Worm (Caenorhabditis elegans): Measurements from ENCODE around the gene CD4.11.

The CD4.11 gene

ce11 chrV:5571691-5572090 is 13.2 kb upstream of the CD4.11 start:
- TF ChIP-seq ztf-29 (GFP tag; IDR thresholded peaks at IDR 0.05) (no peak), ztf-23 (GFP tag; IDR thresholded peaks at IDR 0.05) (no peak), klf-2 (GFP tag; conservative IDR thresholded peaks at IDR 0.05) (no peak), T22C8.4 (GFP tag; IDR thresholded peaks at IDR 0.05) (no peak), cog-1 (tag; optimal IDR thresholded peaks at IDR 0.05) (no peak), med-1 (GFP tag; optimal IDR thresholded peaks at IDR 0.05; ENCODE audit: insufficient read depth) (no peak), ref-1 (GFP tag; conservative IDR thresholded peaks at IDR 0.05) (no peak), flt-1 (GFP tag; IDR thresholded peaks at IDR 0.05) (no peak), tab-1 (GFP tag; IDR thresholded peaks at IDR 0.05) (no peak)

DNA sequence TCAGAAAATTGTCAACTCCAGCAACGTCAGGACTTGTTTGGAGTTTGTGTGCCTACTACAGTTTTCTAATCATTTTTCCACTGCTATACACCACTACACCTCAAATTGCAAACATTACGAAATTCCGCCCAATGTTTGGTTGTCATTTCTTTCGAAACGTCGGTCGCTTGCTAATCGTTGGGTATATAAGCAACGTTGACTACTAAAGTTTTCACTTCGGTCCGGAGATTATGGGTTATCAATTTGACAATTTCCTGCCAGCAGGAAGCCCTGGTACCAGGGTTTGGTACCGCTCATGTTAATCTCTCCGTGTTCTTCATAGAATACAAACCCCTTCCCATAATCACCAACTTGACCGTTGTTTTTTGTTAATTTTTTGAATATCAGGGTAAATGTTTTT is 8.9 kb upstream of the CD4.11 start:
- TF ChIP-seq ref-1 (GFP tag; conservative IDR thresholded peaks at IDR 0.05) (no peak), tab-1 (GFP tag; IDR thresholded peaks at IDR 0.05) (no peak), flt-1 (GFP tag; IDR thresholded peaks at IDR 0.05) (no peak), T22C8.4 (GFP tag; IDR thresholded peaks at IDR 0.05) (no peak), ztf-23 (GFP tag; IDR thresholded peaks at IDR 0.05) (no peak), klf-2 (GFP tag; conservative IDR thresholded peaks at IDR 0.05) (no peak)

DNA sequence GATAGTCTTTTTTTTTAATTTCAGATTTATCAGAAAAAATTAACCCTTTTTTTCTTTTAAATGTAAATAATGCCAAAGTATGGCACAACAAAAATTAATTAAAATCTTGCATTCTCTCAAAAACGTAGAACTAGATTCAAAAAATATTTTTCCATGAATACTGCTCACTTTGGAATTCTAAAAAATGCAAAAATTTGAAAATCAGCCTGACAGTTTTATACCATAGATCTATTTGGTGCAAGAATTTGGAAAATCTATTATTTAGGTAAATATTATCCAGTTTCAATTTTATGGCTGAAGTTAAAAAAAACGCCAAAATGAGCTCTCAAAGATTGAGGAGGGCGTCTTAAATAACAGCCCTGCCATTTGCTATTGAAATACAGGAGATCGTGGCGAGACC is 5.3 kb upstream of the CD4.11 start:
- no peak for TF ChIP-seq cog-1 (tag; optimal IDR thresholded peaks at IDR 0.05)
- no peak for TF ChIP-seq flt-1 (GFP tag; IDR thresholded peaks at IDR 0.05)
- TF ChIP-seq ztf-29 (GFP tag; IDR thresholded peaks at IDR 0.05), result no peak
- TF ChIP-seq ref-1 (GFP tag; conservative IDR thresholded peaks at IDR 0.05), result no peak
- no peak for TF ChIP-seq klf-2 (GFP tag; conservative IDR thresholded peaks at IDR 0.05)
- TF ChIP-seq tab-1 (GFP tag; IDR thresholded peaks at IDR 0.05), result no peak
- TF ChIP-seq ztf-23 (GFP tag; IDR thresholded peaks at IDR 0.05), result no peak
- no peak for TF ChIP-seq T22C8.4 (GFP tag; IDR thresholded peaks at IDR 0.05)
- TF ChIP-seq med-1 (GFP tag; optimal IDR thresholded peaks at IDR 0.05; ENCODE audit: insufficient read depth), result no peak

- TF ChIP-seq ref-1 (GFP tag; conservative IDR thresholded peaks at IDR 0.05), result no peak
- no peak for TF ChIP-seq tab-1 (GFP tag; IDR thresholded peaks at IDR 0.05)
- TF ChIP-seq klf-2 (GFP tag; conservative IDR thresholded peaks at IDR 0.05), result no peak
- no peak for TF ChIP-seq flt-1 (GFP tag; IDR thresholded peaks at IDR 0.05)
- TF ChIP-seq med-1 (GFP tag; optimal IDR thresholded peaks at IDR 0.05; ENCODE audit: insufficient read depth), result no peak
- no peak for TF ChIP-seq ztf-23 (GFP tag; IDR thresholded peaks at IDR 0.05)
- 0 out of 2 replicates have a peak, but pooled peaks have one; percentile 19 for TF ChIP-seq ztf-29 (GFP tag; IDR thresholded peaks at IDR 0.05)
- TF ChIP-seq cog-1 (tag; optimal IDR thresholded peaks at IDR 0.05), result peak; percentile 73
- peak; percentile 79 for TF ChIP-seq T22C8.4 (GFP tag; IDR thresholded peaks at IDR 0.05)
Observed at ce11 chrV:5580517-5580916, 4.4 kb upstream of the CD4.11 start.

DNA sequence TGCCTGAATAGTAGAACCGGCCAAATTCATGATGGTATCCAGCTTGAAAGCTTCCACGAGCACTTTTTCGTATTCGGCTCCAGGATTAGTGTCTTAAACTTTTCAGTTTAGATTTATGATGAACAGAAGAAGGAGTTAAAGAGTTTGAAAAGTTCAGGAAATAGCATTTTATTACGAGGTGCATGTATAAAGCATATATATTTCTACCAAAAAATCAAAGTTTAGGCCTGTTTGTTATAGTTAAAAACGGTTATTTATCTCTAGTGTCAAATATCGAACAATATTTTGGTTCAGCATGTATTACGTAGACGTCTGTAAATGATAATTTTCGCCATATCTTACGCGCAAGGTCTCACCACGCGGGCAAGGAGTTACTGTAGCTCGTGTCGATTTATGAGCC is 3.6 kb upstream of the CD4.11 start, which contains the start of gene klc-2:
klc-2 (minus strand) TSS at position 101 of the 400 bp plus-strand sequence.
- TF ChIP-seq flt-1 (GFP tag; IDR thresholded peaks at IDR 0.05), result no peak
- TF ChIP-seq T22C8.4 (GFP tag; IDR thresholded peaks at IDR 0.05), result no peak
- no peak for TF ChIP-seq ztf-23 (GFP tag; IDR thresholded peaks at IDR 0.05)
- TF ChIP-seq ref-1 (GFP tag; conservative IDR thresholded peaks at IDR 0.05), result no peak
- no peak for TF ChIP-seq ztf-29 (GFP tag; IDR thresholded peaks at IDR 0.05)
- TF ChIP-seq tab-1 (GFP tag; IDR thresholded peaks at IDR 0.05), result no peak
- TF ChIP-seq cog-1 (tag; optimal IDR thresholded peaks at IDR 0.05), result no peak
- no peak for TF ChIP-seq klf-2 (GFP tag; conservative IDR thresholded peaks at IDR 0.05)

DNA sequence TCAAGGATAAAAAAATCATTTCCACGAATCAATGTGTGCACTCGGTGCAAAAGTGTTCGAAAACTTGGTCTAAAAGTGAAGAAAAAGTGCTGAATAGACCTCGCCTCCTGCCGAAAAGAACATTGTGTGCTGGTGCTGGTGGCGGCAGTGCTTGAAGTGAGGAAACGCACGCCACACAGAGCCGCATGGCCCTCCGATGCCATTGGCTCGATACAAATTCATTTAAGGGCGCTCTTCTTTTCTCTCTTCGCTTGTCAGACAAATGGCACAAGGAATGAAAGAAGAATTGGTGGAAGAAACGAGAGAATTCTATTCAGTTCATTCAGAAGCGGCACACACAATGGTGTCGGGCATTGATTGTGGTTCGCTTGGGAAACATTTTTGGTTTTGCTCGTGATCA is 2.6 kb upstream of the CD4.11 start:
- TF ChIP-seq med-1 (GFP tag; optimal IDR thresholded peaks at IDR 0.05; ENCODE audit: insufficient read depth) (no peak), cog-1 (tag; optimal IDR thresholded peaks at IDR 0.05) (no peak), T22C8.4 (GFP tag; IDR thresholded peaks at IDR 0.05) (no peak), ztf-29 (GFP tag; IDR thresholded peaks at IDR 0.05) (no peak), flt-1 (GFP tag; IDR thresholded peaks at IDR 0.05) (no peak), ref-1 (GFP tag; conservative IDR thresholded peaks at IDR 0.05) (no peak), tab-1 (GFP tag; IDR thresholded peaks at IDR 0.05) (no peak), ztf-23 (GFP tag; IDR thresholded peaks at IDR 0.05) (no peak), klf-2 (GFP tag; conservative IDR thresholded peaks at IDR 0.05) (no peak)

DNA sequence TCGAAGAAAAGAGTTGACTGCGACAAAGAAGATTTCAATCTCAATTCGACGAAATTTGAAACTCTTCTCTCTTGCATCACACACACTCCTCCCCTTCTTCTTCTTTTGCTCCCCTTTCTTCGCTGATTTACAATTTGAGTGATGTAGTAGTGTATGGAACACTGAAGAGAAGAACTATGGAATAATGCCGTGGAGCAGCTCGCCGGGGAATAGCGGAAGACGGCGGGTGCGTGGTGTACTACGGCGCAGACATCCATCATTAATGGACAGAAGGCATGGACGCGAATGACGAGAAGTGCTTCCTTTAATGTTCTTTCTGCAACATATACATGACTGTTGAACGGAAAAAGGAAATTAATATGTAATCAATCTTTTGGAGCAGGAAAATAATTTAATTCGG is 2.1 kb upstream of the CD4.11 start:
- TF ChIP-seq cog-1 (tag; optimal IDR thresholded peaks at IDR 0.05) (no peak), klf-2 (GFP tag; conservative IDR thresholded peaks at IDR 0.05) (no peak), med-1 (GFP tag; optimal IDR thresholded peaks at IDR 0.05; ENCODE audit: insufficient read depth) (no peak), ref-1 (GFP tag; conservative IDR thresholded peaks at IDR 0.05) (no peak), ztf-23 (GFP tag; IDR thresholded peaks at IDR 0.05) (no peak), tab-1 (GFP tag; IDR thresholded peaks at IDR 0.05) (no peak), flt-1 (GFP tag; IDR thresholded peaks at IDR 0.05) (no peak), T22C8.4 (GFP tag; IDR thresholded peaks at IDR 0.05) (no peak), ztf-29 (GFP tag; IDR thresholded peaks at IDR 0.05) (no peak)

- TF ChIP-seq cog-1 (tag; optimal IDR thresholded peaks at IDR 0.05) (no peak), tab-1 (GFP tag; IDR thresholded peaks at IDR 0.05) (no peak), med-1 (GFP tag; optimal IDR thresholded peaks at IDR 0.05; ENCODE audit: insufficient read depth) (no peak), ref-1 (GFP tag; conservative IDR thresholded peaks at IDR 0.05) (no peak), flt-1 (GFP tag; IDR thresholded peaks at IDR 0.05) (no peak), ztf-29 (GFP tag; IDR thresholded peaks at IDR 0.05) (no peak), klf-2 (GFP tag; conservative IDR thresholded peaks at IDR 0.05) (no peak), T22C8.4 (GFP tag; IDR thresholded peaks at IDR 0.05) (no peak), ztf-23 (GFP tag; IDR thresholded peaks at IDR 0.05) (no peak)
Observed at ce11 chrV:5584293-5584776, 598 bp upstream of the CD4.11 start, which contains the start of gene pas-6. Gene pas-6, minus strand, starts transcription at chrV:5584343.

DNA sequence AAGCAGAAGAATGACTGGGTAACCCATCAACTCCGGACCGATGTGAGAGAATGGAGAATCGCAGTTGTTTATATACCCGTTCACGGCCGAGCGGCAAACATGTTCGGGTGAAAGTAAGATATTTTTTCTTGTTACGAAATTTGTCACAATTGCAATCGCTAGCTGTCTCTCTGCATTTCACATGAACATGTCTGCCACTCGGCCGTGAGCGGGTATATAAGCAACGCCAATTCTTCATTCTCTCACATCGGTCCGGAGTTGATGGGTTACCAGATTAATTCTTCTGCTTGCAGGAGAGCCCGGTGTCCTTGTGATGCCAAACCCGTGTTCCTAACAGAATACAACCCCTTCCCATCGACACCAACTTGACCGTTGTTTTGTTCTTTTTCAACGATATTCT is 2.1 kb downstream of the CD4.11 start:
- no peak for TF ChIP-seq ztf-29 (GFP tag; IDR thresholded peaks at IDR 0.05)
- TF ChIP-seq cog-1 (tag; optimal IDR thresholded peaks at IDR 0.05), result no peak
- TF ChIP-seq med-1 (GFP tag; optimal IDR thresholded peaks at IDR 0.05; ENCODE audit: insufficient read depth), result no peak
- no peak for TF ChIP-seq ref-1 (GFP tag; conservative IDR thresholded peaks at IDR 0.05)
- TF ChIP-seq flt-1 (GFP tag; IDR thresholded peaks at IDR 0.05), result no peak
- no peak for TF ChIP-seq ztf-23 (GFP tag; IDR thresholded peaks at IDR 0.05)
- TF ChIP-seq T22C8.4 (GFP tag; IDR thresholded peaks at IDR 0.05), result no peak
- no peak for TF ChIP-seq tab-1 (GFP tag; IDR thresholded peaks at IDR 0.05)
- TF ChIP-seq klf-2 (GFP tag; conservative IDR thresholded peaks at IDR 0.05), result no peak

DNA sequence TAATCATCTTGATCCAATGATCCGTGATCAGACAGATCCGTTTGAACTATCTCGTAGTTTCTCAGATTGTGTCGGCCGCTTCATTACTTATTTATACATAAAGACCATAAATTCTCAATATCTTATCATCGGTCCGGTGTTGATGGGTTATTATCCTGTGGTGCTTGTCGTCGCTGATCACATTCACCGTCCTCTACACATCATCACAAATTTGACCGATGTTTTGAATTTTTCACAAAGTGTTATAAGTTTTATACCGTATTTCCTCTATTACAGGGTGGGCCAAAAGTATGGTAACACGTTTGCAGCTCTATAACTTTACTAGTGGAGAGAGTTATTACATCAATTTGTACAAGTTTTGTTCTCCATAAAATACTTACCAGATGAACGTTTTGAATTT is 3.0 kb downstream of the CD4.11 start:
- no peak for TF ChIP-seq med-1 (GFP tag; optimal IDR thresholded peaks at IDR 0.05; ENCODE audit: insufficient read depth)
- TF ChIP-seq cog-1 (tag; optimal IDR thresholded peaks at IDR 0.05), result no peak
- TF ChIP-seq flt-1 (GFP tag; IDR thresholded peaks at IDR 0.05), result no peak
- no peak for TF ChIP-seq ztf-29 (GFP tag; IDR thresholded peaks at IDR 0.05)
- TF ChIP-seq tab-1 (GFP tag; IDR thresholded peaks at IDR 0.05), result no peak
- TF ChIP-seq klf-2 (GFP tag; conservative IDR thresholded peaks at IDR 0.05), result no peak
